Fruit fly (Drosophila melanogaster) whole organism, embryonic: Measurements from ENCODE around the gene CG3091.
A peak's percentile ranks its signal among the peaks of the same experiment; 100 is the strongest.

Experiments used
- B-H2 ChIP-seq: fragments of 200-800 bp; sonication (Bioruptor generic); optimal IDR thresholded peaks from 2 replicates; lab custom pipeline; 2018; ENCODE audit warnings: missing biosample characterization, mild to moderate bottlenecking, missing genetic modification characterization
- CG10462 ChIP-seq: fragments of 200-800 bp; sonication (Bioruptor generic); optimal IDR thresholded peaks from 2 replicates; lab custom pipeline; 2016; ENCODE audit warnings: missing biosample characterization, missing genetic modification characterization
- CG12391 ChIP-seq: fragments of 200-800 bp; sonication (Bioruptor generic); optimal IDR thresholded peaks from 3 replicates; lab custom pipeline; 2018; ENCODE audit warnings: missing biosample characterization, mild to moderate bottlenecking, missing genetic modification characterization, moderate library complexity
- CG12744 ChIP-seq: fragments of 200-800 bp; sonication (Bioruptor generic); optimal IDR thresholded peaks from 2 replicates; lab custom pipeline; 2016; ENCODE audit warnings: missing biosample characterization, missing genetic modification characterization
- CG1529 ChIP-seq: fragments of 200-800 bp; sonication (Bioruptor generic); optimal IDR thresholded peaks from 3 replicates; lab custom pipeline; 2018; ENCODE audit warnings: missing biosample characterization, missing genetic modification characterization
- CG15601 ChIP-seq: fragments of 200-800 bp; sonication (Bioruptor generic); optimal IDR thresholded peaks from 3 replicates; lab custom pipeline; 2019; ENCODE audit warnings: missing biosample characterization, mild to moderate bottlenecking, missing genetic modification characterization, moderate library complexity
- CG1647 ChIP-seq: fragments of 200-800 bp; sonication (Bioruptor generic); optimal IDR thresholded peaks from 3 replicates; lab custom pipeline; 2016; ENCODE audit warnings: missing biosample characterization, missing genetic modification characterization
- CG16779 ChIP-seq: fragments of 200-800 bp; sonication (Bioruptor generic); IDR thresholded peaks from 2 replicates; pipeline ENCODE4 v1.3.6; 2022; ENCODE audit warnings: missing biosample characterization, missing genetic modification characterization
- CG16815 ChIP-seq: fragments of 200-800 bp; sonication (Bioruptor generic); optimal IDR thresholded peaks from 3 replicates; lab custom pipeline; 2017; ENCODE audit warnings: missing biosample characterization, mild to moderate bottlenecking, missing genetic modification characterization
- CG2120 ChIP-seq: fragments of 200-800 bp; sonication (Bioruptor generic); optimal IDR thresholded peaks from 3 replicates; lab custom pipeline; 2016; ENCODE audit warnings: missing biosample characterization, missing genetic modification characterization
- CG33557 ChIP-seq: fragments of 200-800 bp; sonication (Bioruptor generic); optimal IDR thresholded peaks from 2 replicates; lab custom pipeline; 2019; ENCODE audit warnings: missing biosample characterization, mild to moderate bottlenecking, missing genetic modification characterization, moderate library complexity
- CG3847 ChIP-seq: fragments of 200-800 bp; sonication (Bioruptor generic); IDR thresholded peaks from 2 replicates; pipeline ENCODE4 v1.3.6; 2022; ENCODE audit warnings: missing biosample characterization, missing genetic modification characterization
- CG42726 ChIP-seq: fragments of 200-800 bp; sonication (Bioruptor generic); IDR thresholded peaks from 2 replicates; pipeline ENCODE4 v1.3.6; 2022; ENCODE audit warnings: missing biosample characterization, missing genetic modification characterization; ENCODE audit not compliant: partially characterized antibody
- CG43689 ChIP-seq: fragments of 200-800 bp; sonication (Bioruptor generic); IDR thresholded peaks from 2 replicates; pipeline ENCODE4 v1.3.6; 2022; ENCODE audit warnings: missing biosample characterization, missing genetic modification characterization
- CG4730 ChIP-seq: fragments of 200-800 bp; sonication (Bioruptor generic); IDR thresholded peaks from 2 replicates; pipeline ENCODE4 v1.3.6; 2022; ENCODE audit warnings: missing biosample characterization, missing genetic modification characterization
- CG8765 ChIP-seq: fragments of 200-800 bp; sonication (Bioruptor generic); IDR thresholded peaks from 2 replicates; pipeline ENCODE4 v1.3.6; 2022; ENCODE audit warnings: missing biosample characterization, missing genetic modification characterization
- CG9727 ChIP-seq: fragments of 200-800 bp; sonication (Bioruptor generic); optimal IDR thresholded peaks from 3 replicates; lab custom pipeline; 2017; ENCODE audit warnings: missing biosample characterization, mild to moderate bottlenecking, missing genetic modification characterization
- Fer1 ChIP-seq: fragments of 200-800 bp; sonication (Bioruptor generic); optimal IDR thresholded peaks from 2 replicates; lab custom pipeline; 2017; ENCODE audit warnings: missing biosample characterization, mild to moderate bottlenecking, missing genetic modification characterization
- MBD-R2 ChIP-seq: fragments of 200-800 bp; sonication (Bioruptor generic); IDR thresholded peaks from 2 replicates; pipeline ENCODE4 v1.3.6; 2022; ENCODE audit warnings: missing biosample characterization, missing genetic modification characterization
- NC2β ChIP-seq: fragments of 200-800 bp; sonication (Bioruptor generic); optimal IDR thresholded peaks from 2 replicates; lab custom pipeline; 2016; ENCODE audit warnings: missing biosample characterization, missing genetic modification characterization
- Nf-YB ChIP-seq: fragments of 200-800 bp; sonication (Bioruptor generic); optimal IDR thresholded peaks from 3 replicates; lab custom pipeline; 2019; ENCODE audit warnings: missing biosample characterization, mild to moderate bottlenecking, missing genetic modification characterization, moderate library complexity
- Sox102F ChIP-seq: fragments of 200-800 bp; sonication (Bioruptor generic); optimal IDR thresholded peaks from 2 replicates; lab custom pipeline; 2018; ENCODE audit warnings: missing biosample characterization, mild to moderate bottlenecking, missing genetic modification characterization, moderate library complexity
- ab ChIP-seq: fragments of 200-800 bp; sonication (Bioruptor generic); optimal IDR thresholded peaks from 2 replicates; lab custom pipeline; 2016; ENCODE audit warnings: missing biosample characterization, missing genetic modification characterization
- ato ChIP-seq: fragments of 200-800 bp; sonication (Bioruptor generic); IDR thresholded peaks from 2 replicates; pipeline ENCODE4 v1.3.6; 2022; ENCODE audit warnings: missing biosample characterization, missing genetic modification characterization; ENCODE audit not compliant: partially characterized antibody
- chinmo ChIP-seq: fragments of 200-800 bp; sonication (Bioruptor generic); IDR thresholded peaks from 4 replicates; pipeline ENCODE4 v1.3.6; 2022; ENCODE audit warnings: missing biosample characterization, missing genetic modification characterization; ENCODE audit not compliant: partially characterized antibody
- chn ChIP-seq: fragments of 200-800 bp; sonication (Bioruptor generic); optimal IDR thresholded peaks from 2 replicates; lab custom pipeline; 2016; ENCODE audit warnings: missing biosample characterization, missing genetic modification characterization
- cwo ChIP-seq: fragments of 200-800 bp; sonication (Bioruptor generic); optimal IDR thresholded peaks from 3 replicates; lab custom pipeline; 2017; ENCODE audit warnings: missing biosample characterization, missing genetic modification characterization, mild to moderate bottlenecking, moderate library complexity, missing genetic modification reagents
- fd96Cb ChIP-seq: fragments of 200-800 bp; sonication (Bioruptor generic); optimal IDR thresholded peaks from 2 replicates; lab custom pipeline; 2018; ENCODE audit warnings: missing biosample characterization, mild to moderate bottlenecking, missing genetic modification characterization, moderate library complexity
- fru ChIP-seq: fragments of >200 bp; optimal IDR thresholded peaks from 2 replicates; lab custom pipeline; 2017
- hbn ChIP-seq: fragments of 200-800 bp; sonication (Bioruptor generic); IDR thresholded peaks from 2 replicates; pipeline ENCODE4 v1.3.6; 2022; ENCODE audit warnings: missing biosample characterization, missing genetic modification characterization; ENCODE audit not compliant: partially characterized antibody
- hkb ChIP-seq, 2 experiments: fragments of 200-800 bp in 1 of 2; fragments of >200 bp in 1 of 2; sonication (Bioruptor generic) in 1 of 2; IDR thresholded peaks in 1 of 2; optimal IDR thresholded peaks in 1 of 2; 2 replicates each; pipeline versions ENCODE4 v1.3.6 to Lab custom; 2017 to 2022; ENCODE audit warnings: missing biosample characterization in 1 of 2, missing genetic modification characterization in 1 of 2
- jigr1 ChIP-seq: fragments of 200-800 bp; sonication (Bioruptor generic); IDR thresholded peaks from 3 replicates; pipeline ENCODE4 v1.3.6; 2022; ENCODE audit warnings: missing biosample characterization, missing genetic modification characterization
- lilli ChIP-seq: fragments of 200-800 bp; sonication (Bioruptor generic); optimal IDR thresholded peaks from 3 replicates; lab custom pipeline; 2016; ENCODE audit warnings: missing biosample characterization, missing genetic modification characterization
- lov ChIP-seq, 2 experiments: fragments of 200-800 bp in 1 of 2; fragments of >200 bp in 1 of 2; sonication (Bioruptor generic) in 1 of 2; IDR thresholded peaks in 1 of 2; optimal IDR thresholded peaks in 1 of 2; 2 replicates in 1 of 2; 3 replicates in 1 of 2; pipeline versions ENCODE4 v1.3.6 to Lab custom; 2017 to 2022; ENCODE audit warnings: missing biosample characterization in 1 of 2, missing genetic modification characterization in 1 of 2
- oc ChIP-seq: fragments of 200-800 bp; sonication (Bioruptor generic); optimal IDR thresholded peaks from 2 replicates; lab custom pipeline; 2018; ENCODE audit warnings: missing biosample characterization, mild to moderate bottlenecking, missing genetic modification characterization, moderate library complexity
- pros ChIP-seq: fragments of 200-800 bp; sonication (Bioruptor generic); optimal IDR thresholded peaks from 3 replicates; lab custom pipeline; 2019; ENCODE audit warnings: missing biosample characterization, mild to moderate bottlenecking, missing genetic modification characterization, moderate library complexity
- sisA ChIP-seq: fragments of 200-800 bp; sonication (Bioruptor generic); IDR thresholded peaks from 2 replicates; pipeline ENCODE4 v1.3.6; 2022; ENCODE audit warnings: missing biosample characterization, missing genetic modification characterization
- tap ChIP-seq: fragments of 200-800 bp; optimal IDR thresholded peaks from 3 replicates; lab custom pipeline; 2019; ENCODE audit warnings: missing biosample characterization, mild to moderate bottlenecking, missing genetic modification characterization, moderate library complexity
- z ChIP-seq: fragments of 200-800 bp; sonication (Bioruptor generic); IDR thresholded peaks from 3 replicates; pipeline ENCODE4 v1.3.6; 2022; ENCODE audit warnings: missing biosample characterization, missing genetic modification characterization
- zen ChIP-seq: fragments of 200-800 bp; sonication (Bioruptor generic); optimal IDR thresholded peaks from 3 replicates; lab custom pipeline; 2018; ENCODE audit warnings: missing biosample characterization, mild to moderate bottlenecking, missing genetic modification characterization, moderate library complexity
- zen2 ChIP-seq: fragments of 200-800 bp; sonication (Bioruptor generic); IDR thresholded peaks from 3 replicates; pipeline ENCODE4 v1.3.6; 2022; ENCODE audit warnings: missing biosample characterization, missing genetic modification characterization; ENCODE audit not compliant: partially characterized antibody

Gene CG3091

dm6 chrX:2293294-2293988 is 39.4 kb upstream of the CG3091 start, which contains the start of gene CG2865 (continued):
- TF ChIP-seq CG10462, result peak; percentile 77
- TF ChIP-seq fd96Cb (tag; lab: Kevin White, UChicago), result peak; percentile 90
- TF ChIP-seq CG15601, result peak; percentile 95
- TF ChIP-seq tap, result peak; percentile 95
- peak; percentile 96 for TF ChIP-seq B-H2 (GFP tag; lab: Kevin White, UChicago)
- TF ChIP-seq CG42726 (GFP tag; lab: Robert Waterston, UW), result peak; percentile 57; the same call in 1 of the 2 replicates
- TF ChIP-seq cwo (GFP tag; lab: Kevin White, UChicago), result peak; percentile 94
- peak; percentile 80 for TF ChIP-seq CG12744 (GFP tag; lab: Kevin White, UChicago)
- TF ChIP-seq ato (GFP tag; lab: Robert Waterston, UW), result no peak
- TF ChIP-seq Sox102F (GFP tag; lab: Kevin White, UChicago), result peak; percentile 93
- no peak for TF ChIP-seq lov (optimal IDR thresholded peaks at IDR 0.05; lab: Kevin White, UChicago)
- no peak for TF ChIP-seq lov (GFP tag; IDR thresholded peaks at IDR 0.05; lab: Robert Waterston, UW)
- TF ChIP-seq CG1529 (GFP tag; lab: Kevin White, UChicago), result peak; percentile 93
- TF ChIP-seq z (GFP tag; lab: Robert Waterston, UW), result peak; percentile 80
- peak; percentile 81 for TF ChIP-seq chn
- peak; percentile 93 for TF ChIP-seq CG33557
- TF ChIP-seq CG9727, result peak; percentile 93
- peak; percentile 85 for TF ChIP-seq Nf-YB (GFP tag; lab: Kevin White, UChicago)
- TF ChIP-seq hkb (optimal IDR thresholded peaks at IDR 0.05; lab: Kevin White, UChicago), result no peak
- TF ChIP-seq hkb (GFP tag; IDR thresholded peaks at IDR 0.05; lab: Robert Waterston, UW), result peak; percentile 92
- TF ChIP-seq CG2120, result peak; percentile 96
- TF ChIP-seq CG12391 (tag; lab: Kevin White, UChicago), result peak; percentile 96
- TF ChIP-seq CG1647 (GFP tag; lab: Kevin White, UChicago), result peak; percentile 80
- peak; percentile 88 for TF ChIP-seq CG16815 (GFP tag; lab: Kevin White, UChicago)
- peak; percentile 82 for TF ChIP-seq NC2β (GFP tag; lab: Kevin White, UChicago)
- TF ChIP-seq CG43689 (GFP tag; lab: Robert Waterston, UW), result peak; percentile 64
- TF ChIP-seq zen (tag; lab: Kevin White, UChicago), result peak; percentile 91
- peak; percentile 69; the same call in 1 of the 3 replicates for TF ChIP-seq jigr1 (GFP tag; lab: Robert Waterston, UW)
- peak; percentile 98 for TF ChIP-seq Fer1
- no peak; the same call in 2 of the 3 replicates for TF ChIP-seq zen2 (GFP tag; lab: Robert Waterston, UW)
- peak; percentile 92 for TF ChIP-seq chinmo (GFP tag; lab: Robert Waterston, UW)
- TF ChIP-seq CG4730, result peak; percentile 78
- no peak for TF ChIP-seq hbn (GFP tag; lab: Robert Waterston, UW)
- TF ChIP-seq sisA (GFP tag; lab: Robert Waterston, UW), result peak; percentile 76
- peak; percentile 70 for TF ChIP-seq CG8765 (GFP tag; lab: Robert Waterston, UW)
- peak; percentile 90 for TF ChIP-seq CG3847 (GFP tag; lab: Robert Waterston, UW)
- peak; percentile 93 for TF ChIP-seq pros (GFP tag; lab: Kevin White, UChicago)
- TF ChIP-seq lilli, result peak; percentile 94
- TF ChIP-seq ab (GFP tag; lab: Kevin White, UChicago), result peak; percentile 82
- no peak for TF ChIP-seq fru
- TF ChIP-seq CG16779 (GFP tag; lab: Robert Waterston, UW), result peak; percentile 39; the same call in 1 of the 2 replicates
- TF ChIP-seq oc (tag; lab: Kevin White, UChicago), result peak; percentile 88
- TF ChIP-seq MBD-R2 (GFP tag; lab: Robert Waterston, UW), result peak; percentile 72; the same call in 1 of the 2 replicates
- TF ChIP-seq, all 482 proteins: peak for 439
